Fruit fly (Drosophila melanogaster): ENCODE measurements around the gene scf.

The scf gene

dm6 chr3L:1320931-1321556 lies 22.6 kb downstream of the scf start:
- TF ChIP-seq psq (optimal IDR thresholded peaks at IDR 0.05) (no peak), pan (optimal IDR thresholded peaks at IDR 0.05) (no peak), usp (GFP tag; optimal IDR thresholded peaks at IDR 0.05) (no peak), CG8478 (optimal IDR thresholded peaks at IDR 0.05) (no peak), Dll (optimal IDR thresholded peaks at IDR 0.05) (no peak), EcR (GFP tag; optimal IDR thresholded peaks at IDR 0.05) (no peak)

dm6 chr3L:1322159-1322558 lies 23.7 kb downstream of the scf start:
- no peak for TF ChIP-seq pan (optimal IDR thresholded peaks at IDR 0.05)
- no peak for TF ChIP-seq CG8478 (optimal IDR thresholded peaks at IDR 0.05)
- no peak for TF ChIP-seq EcR (GFP tag; optimal IDR thresholded peaks at IDR 0.05)
- no peak for TF ChIP-seq Dll (optimal IDR thresholded peaks at IDR 0.05)
- no peak for TF ChIP-seq usp (GFP tag; optimal IDR thresholded peaks at IDR 0.05)
- no peak for TF ChIP-seq psq (optimal IDR thresholded peaks at IDR 0.05)

- TF ChIP-seq usp (GFP tag; optimal IDR thresholded peaks at IDR 0.05) (no peak), CG8478 (optimal IDR thresholded peaks at IDR 0.05) (no peak), pan (optimal IDR thresholded peaks at IDR 0.05) (no peak), Dll (optimal IDR thresholded peaks at IDR 0.05) (no peak), psq (optimal IDR thresholded peaks at IDR 0.05) (no peak), EcR (GFP tag; optimal IDR thresholded peaks at IDR 0.05) (no peak)
Observed at dm6 chr3L:1322706-1323105, 24.2 kb downstream of the scf start, which contains the start of gene CG9184. Gene CG9184, minus strand, starts transcription at chr3L:1322806.

- no peak for TF ChIP-seq CG8478 (optimal IDR thresholded peaks at IDR 0.05)
- TF ChIP-seq EcR (GFP tag; optimal IDR thresholded peaks at IDR 0.05), result no peak
- no peak for TF ChIP-seq usp (GFP tag; optimal IDR thresholded peaks at IDR 0.05)
- no peak for TF ChIP-seq psq (optimal IDR thresholded peaks at IDR 0.05)
- no peak for TF ChIP-seq Dll (optimal IDR thresholded peaks at IDR 0.05)
- no peak for TF ChIP-seq pan (optimal IDR thresholded peaks at IDR 0.05)
Observed at dm6 chr3L:1323136-1323535, 24.7 kb downstream of the scf start.

- TF ChIP-seq psq (optimal IDR thresholded peaks at IDR 0.05), result no peak
- TF ChIP-seq usp (GFP tag; optimal IDR thresholded peaks at IDR 0.05), result no peak
- no peak for TF ChIP-seq pan (optimal IDR thresholded peaks at IDR 0.05)
- TF ChIP-seq CG8478 (optimal IDR thresholded peaks at IDR 0.05), result no peak
- no peak for TF ChIP-seq Dll (optimal IDR thresholded peaks at IDR 0.05)
- TF ChIP-seq EcR (GFP tag; optimal IDR thresholded peaks at IDR 0.05), result no peak
Observed at dm6 chr3L:1324818-1325625, 26.6 kb downstream of the scf start.

dm6 chr3L:1325626-1325937 lies 27.1 kb downstream of the scf start:
- TF ChIP-seq pan (optimal IDR thresholded peaks at IDR 0.05), result no peak
- TF ChIP-seq usp (GFP tag; optimal IDR thresholded peaks at IDR 0.05), result no peak
- no peak for TF ChIP-seq psq (optimal IDR thresholded peaks at IDR 0.05)
- TF ChIP-seq EcR (GFP tag; optimal IDR thresholded peaks at IDR 0.05), result no peak
- no peak for TF ChIP-seq CG8478 (optimal IDR thresholded peaks at IDR 0.05)
- TF ChIP-seq Dll (optimal IDR thresholded peaks at IDR 0.05), result no peak

- TF ChIP-seq Dll (optimal IDR thresholded peaks at IDR 0.05) (no peak), EcR (GFP tag; optimal IDR thresholded peaks at IDR 0.05) (no peak), usp (GFP tag; optimal IDR thresholded peaks at IDR 0.05) (no peak), pan (optimal IDR thresholded peaks at IDR 0.05) (no peak), CG8478 (optimal IDR thresholded peaks at IDR 0.05) (no peak), psq (optimal IDR thresholded peaks at IDR 0.05) (no peak)
Observed at dm6 chr3L:1329724-1330123, 31.3 kb downstream of the scf start, which contains the start of gene ND-ACP. Gene ND-ACP, plus strand, starts transcription at chr3L:1329949.

dm6 chr3L:1330420-1330819 lies 31.9 kb downstream of the scf start:
- TF ChIP-seq pan (optimal IDR thresholded peaks at IDR 0.05) (no peak), EcR (GFP tag; optimal IDR thresholded peaks at IDR 0.05) (no peak), CG8478 (optimal IDR thresholded peaks at IDR 0.05) (no peak), usp (GFP tag; optimal IDR thresholded peaks at IDR 0.05) (no peak), psq (optimal IDR thresholded peaks at IDR 0.05) (no peak), Dll (optimal IDR thresholded peaks at IDR 0.05) (no peak)

- TF ChIP-seq Dll (optimal IDR thresholded peaks at IDR 0.05) (no peak), psq (optimal IDR thresholded peaks at IDR 0.05) (no peak), EcR (GFP tag; optimal IDR thresholded peaks at IDR 0.05) (no peak), usp (GFP tag; optimal IDR thresholded peaks at IDR 0.05) (no peak), CG8478 (optimal IDR thresholded peaks at IDR 0.05) (no peak), pan (optimal IDR thresholded peaks at IDR 0.05) (no peak)
Observed at dm6 chr3L:1331542-1331941, 33.1 kb downstream of the scf start, which contains the start of gene msd1. Gene msd1, plus strand, starts transcription at chr3L:1331744.

- TF ChIP-seq CG8478 (optimal IDR thresholded peaks at IDR 0.05) (no peak), usp (GFP tag; optimal IDR thresholded peaks at IDR 0.05) (no peak), psq (optimal IDR thresholded peaks at IDR 0.05) (no peak), pan (optimal IDR thresholded peaks at IDR 0.05) (no peak), Dll (optimal IDR thresholded peaks at IDR 0.05) (no peak), EcR (GFP tag; optimal IDR thresholded peaks at IDR 0.05) (no peak)
Observed at dm6 chr3L:1332973-1333372, 34.5 kb downstream of the scf start, which contains the start of gene msd5. Gene msd5, minus strand, starts transcription at chr3L:1333146.

dm6 chr3L:1334571-1335427 lies 36.3 kb downstream of the scf start, which contains the start of the genes Hmbs and CG2211:
Gene Hmbs, plus strand, starts transcription at chr3L:1334889.
Gene CG2211, minus strand, starts transcription at chr3L:1335359.
- TF ChIP-seq psq (optimal IDR thresholded peaks at IDR 0.05) (no peak), pan (optimal IDR thresholded peaks at IDR 0.05) (no peak), EcR (GFP tag; optimal IDR thresholded peaks at IDR 0.05) (no peak), Dll (optimal IDR thresholded peaks at IDR 0.05) (no peak), usp (GFP tag; optimal IDR thresholded peaks at IDR 0.05) (no peak), CG8478 (optimal IDR thresholded peaks at IDR 0.05) (no peak)
